Worm (Caenorhabditis elegans): Measurements from ENCODE around the gene C04H5.1.

Gene C04H5.1

DNA sequence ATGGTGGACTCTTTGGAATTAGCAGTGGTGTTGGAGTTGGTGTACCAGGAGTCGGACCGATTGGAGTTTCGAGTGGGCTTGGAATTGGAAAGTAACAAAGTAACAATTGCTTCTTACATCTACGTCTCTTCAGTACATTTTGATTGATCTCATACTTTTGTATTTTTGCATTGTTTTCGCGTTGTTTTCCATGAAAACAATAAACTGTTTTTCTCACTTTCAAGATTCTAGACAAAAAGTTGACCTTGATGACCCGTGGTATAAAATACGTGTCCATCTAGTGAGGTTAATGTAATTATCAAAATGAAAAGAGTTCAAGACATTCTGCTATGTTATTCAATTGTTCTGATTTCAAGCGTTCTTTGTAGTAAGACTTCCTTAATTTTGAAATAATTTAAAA is 32.7 kb upstream of the C04H5.1 start, which contains the start of gene K10H10.5:
Gene K10H10.5, plus strand, starts transcription at position 301 of the 400 bp plus-strand sequence.
- TF ChIP-seq dve-1 (tag; optimal IDR thresholded peaks at IDR 0.05; ENCODE audit: insufficient read depth) (no peak), duxl-1 (tag; optimal IDR thresholded peaks at IDR 0.05; ENCODE audit: poor library complexity) (no peak), Y48G9A.11 (GFP tag; IDR thresholded peaks at IDR 0.05) (no peak), mxl-3 (GFP tag; optimal IDR thresholded peaks at IDR 0.05) (no peak), ztf-11 (tag; optimal IDR thresholded peaks at IDR 0.05) (no peak)

DNA sequence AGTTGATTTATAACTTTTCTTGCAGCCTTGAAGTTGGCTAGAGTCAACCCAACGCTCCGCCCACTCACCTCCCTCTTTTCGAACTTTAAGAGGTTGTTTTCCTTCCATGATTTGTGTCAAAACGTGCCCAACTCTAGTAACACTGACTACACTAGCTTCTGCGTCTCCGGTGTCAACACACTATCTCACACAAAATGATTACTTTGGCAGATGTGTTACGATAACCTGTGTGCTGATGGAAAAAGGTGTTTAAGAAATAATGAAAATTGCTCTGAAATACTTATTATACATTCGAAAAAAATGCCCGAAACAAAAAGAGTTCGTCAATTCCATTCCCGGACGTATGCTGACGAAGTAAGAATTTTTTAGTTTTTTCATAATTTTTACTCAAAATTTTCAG is 31.1 kb upstream of the C04H5.1 start, which contains the start of gene K10H10.6:
Gene K10H10.6, plus strand, starts transcription at position 301 of the 400 bp plus-strand sequence.
- TF ChIP-seq fos-1 (tag; optimal IDR thresholded peaks at IDR 0.05): no peak
- no peak for TF ChIP-seq set-16 (GFP tag; IDR thresholded peaks at IDR 0.05)
- TF ChIP-seq nhr-41 (GFP tag; IDR thresholded peaks at IDR 0.05): no peak
- no peak for TF ChIP-seq Y5F2A.4 (GFP tag; optimal IDR thresholded peaks at IDR 0.05)
- no peak for TF ChIP-seq ama-1 (optimal IDR thresholded peaks at IDR 0.05)
- TF ChIP-seq spr-1 (tag; optimal IDR thresholded peaks at IDR 0.05): no peak
- no peak for TF ChIP-seq cey-2 (tag; optimal IDR thresholded peaks at IDR 0.05; ENCODE audit: borderline replicate concordance, insufficient read depth)
- no peak for TF ChIP-seq aha-1 (tag)
- no peak for TF ChIP-seq mdl-1 (tag; optimal IDR thresholded peaks at IDR 0.05)
- no peak for TF ChIP-seq attf-4 (tag; optimal IDR thresholded peaks at IDR 0.05)
- TF ChIP-seq lir-3 (tag; optimal IDR thresholded peaks at IDR 0.05): no peak
- no peak for TF ChIP-seq daf-12 (tag; optimal IDR thresholded peaks at IDR 0.05)
- no peak for TF ChIP-seq ceh-82 (tag; optimal IDR thresholded peaks at IDR 0.05)
- no peak for TF ChIP-seq madf-5 (GFP tag; IDR thresholded peaks at IDR 0.05)
- no peak for TF ChIP-seq egl-27 (tag; optimal IDR thresholded peaks at IDR 0.05)
- no peak for TF ChIP-seq nhr-77 (tag; optimal IDR thresholded peaks at IDR 0.05)
- no peak for TF ChIP-seq nhr-42 (GFP tag; IDR thresholded peaks at IDR 0.05)
- no peak for TF ChIP-seq nhr-76 (tag; optimal IDR thresholded peaks at IDR 0.05)
- no peak for TF ChIP-seq pqm-1 (tag; optimal IDR thresholded peaks at IDR 0.05)

DNA sequence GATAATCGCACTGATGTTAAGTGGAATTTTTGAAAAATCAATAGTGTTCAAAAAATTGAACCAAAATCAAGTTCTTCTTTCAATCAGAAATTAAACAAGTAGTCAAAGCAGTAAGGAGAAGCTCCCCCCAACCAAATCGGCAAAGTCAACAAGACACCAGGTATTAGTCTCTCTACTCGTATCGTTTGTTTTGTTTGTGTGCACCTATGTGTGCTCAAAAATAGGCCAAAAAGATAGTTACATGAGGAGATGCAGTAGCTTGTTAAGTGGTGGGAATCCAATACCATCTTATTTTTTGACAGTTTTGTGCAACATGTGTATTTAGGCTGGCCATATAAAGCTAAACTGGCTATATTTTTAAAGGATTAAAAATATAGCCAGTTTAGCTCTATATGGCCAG is 27.9 kb upstream of the C04H5.1 start, which contains the start of gene K10H10.12:
Gene K10H10.12, minus strand, starts transcription at position 101 of the 400 bp plus-strand sequence.
- TF ChIP-seq ZK546.5 (tag; optimal IDR thresholded peaks at IDR 0.05): no peak
- TF ChIP-seq hif-1 (tag; optimal IDR thresholded peaks at IDR 0.05): no peak
- no peak for TF ChIP-seq fkh-10 (GFP tag; optimal IDR thresholded peaks at IDR 0.05)
- no peak for TF ChIP-seq ctbp-1 (GFP tag; IDR thresholded peaks at IDR 0.05)
- TF ChIP-seq nhr-76 (tag; optimal IDR thresholded peaks at IDR 0.05): no peak
- TF ChIP-seq dpl-1 (GFP tag; optimal IDR thresholded peaks at IDR 0.05): no peak
- no peak for TF ChIP-seq ceh-44 (GFP tag; IDR thresholded peaks at IDR 0.05)
- TF ChIP-seq T26A8.4 (GFP tag; IDR thresholded peaks at IDR 0.05): no peak
- TF ChIP-seq daf-19 (GFP tag; conservative IDR thresholded peaks at IDR 0.05): no peak
- TF ChIP-seq unc-130 (GFP tag; optimal IDR thresholded peaks at IDR 0.05): no peak
- TF ChIP-seq Y75B8A.6 (GFP tag; IDR thresholded peaks at IDR 0.05): no peak
- no peak for TF ChIP-seq lsy-2 (tag; optimal IDR thresholded peaks at IDR 0.05)
- no peak for TF ChIP-seq saeg-2 (GFP tag; IDR thresholded peaks at IDR 0.05)
- no peak for TF ChIP-seq arid-1 (GFP tag; conservative IDR thresholded peaks at IDR 0.05)
- no peak for TF ChIP-seq nhr-28 (tag; optimal IDR thresholded peaks at IDR 0.05)
- TF ChIP-seq R02D3.7 (tag; optimal IDR thresholded peaks at IDR 0.05): no peak

All from whole organism, L4 larva.